Worm (Caenorhabditis elegans): Measurements from ENCODE around the gene ZC250.4.
A peak's percentile ranks its signal among the peaks of the same experiment; 100 is the strongest.

Gene ZC250.4

DNA sequence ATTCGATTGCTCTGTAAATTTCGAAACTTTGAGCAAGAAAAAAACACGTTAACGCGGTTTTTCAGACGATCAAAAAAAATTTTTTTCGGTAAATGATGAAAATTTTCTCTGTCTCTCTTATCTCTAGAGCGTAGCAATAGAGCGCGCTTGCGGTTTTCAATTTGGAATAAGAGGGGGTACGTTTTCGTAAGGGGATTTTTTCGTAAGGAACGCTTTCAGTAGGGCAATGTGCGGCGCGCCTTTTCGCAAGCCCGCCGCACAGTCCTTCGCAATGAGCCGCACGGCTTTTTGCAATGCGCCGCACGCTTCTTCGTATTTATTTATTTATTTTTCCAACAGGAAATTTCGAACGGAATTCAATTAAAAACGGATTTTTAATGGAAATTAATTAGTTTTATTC, 36.0 kb downstream of the ZC250.4 start, which contains the start of gene F44E7.4:
Gene F44E7.4 (minus strand): TSS at position 13 of the 400 bp plus-strand sequence.
- TF ChIP-seq pes-1 (GFP tag; IDR thresholded peaks at IDR 0.05) (peak; percentile 87), tbx-37 (GFP tag; conservative IDR thresholded peaks at IDR 0.05) (peak; percentile 73), sea-1 (GFP tag; conservative IDR thresholded peaks at IDR 0.05) (peak; percentile 84), flt-1 (GFP tag; IDR thresholded peaks at IDR 0.05) (peak; percentile 77), scrt-1 (GFP tag; IDR thresholded peaks at IDR 0.05) (peak; percentile 82), tbx-11 (GFP tag; IDR thresholded peaks at IDR 0.05) (peak; percentile 82)

DNA sequence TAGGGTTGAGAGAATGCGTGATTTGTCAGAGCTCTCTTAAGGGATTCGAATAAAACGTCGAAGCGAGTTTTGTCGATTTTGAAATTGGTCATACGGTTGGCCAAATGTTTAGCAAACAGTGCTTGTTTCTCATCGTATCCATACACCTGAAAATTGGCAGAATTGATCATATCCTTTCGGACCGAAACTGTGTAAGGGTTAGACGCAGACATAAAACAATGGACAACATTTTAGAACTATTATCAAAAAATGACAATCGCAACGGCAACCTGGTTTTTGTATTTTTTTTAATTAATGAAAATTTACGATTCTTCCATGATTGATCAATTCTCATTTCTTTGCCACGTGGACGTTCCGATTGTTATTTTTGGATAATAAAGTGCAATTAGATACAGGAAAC, 38.8 kb downstream of the ZC250.4 start:
- TF ChIP-seq pes-1 (GFP tag; IDR thresholded peaks at IDR 0.05) (no peak), tbx-37 (GFP tag; conservative IDR thresholded peaks at IDR 0.05) (no peak), hmbx-1 (tag; optimal IDR thresholded peaks at IDR 0.05) (no peak)

DNA sequence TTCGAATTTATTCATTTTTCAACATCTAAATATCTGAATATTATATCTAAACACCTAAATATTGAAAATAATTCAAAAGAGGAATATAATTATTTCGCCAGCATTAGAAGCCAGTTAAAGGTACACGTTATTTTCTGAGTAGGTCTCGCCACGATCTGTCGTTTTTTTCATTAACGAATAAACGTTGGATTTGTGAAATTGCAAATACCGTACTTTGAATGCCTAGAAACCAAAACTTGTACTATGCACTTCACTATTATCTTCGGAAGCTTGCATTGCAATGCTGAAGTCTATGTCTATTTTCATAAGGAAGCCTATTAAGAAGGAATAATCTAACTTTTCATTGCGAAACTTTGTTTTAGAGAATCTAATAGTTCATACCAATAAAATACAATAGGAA, 40.4 kb downstream of the ZC250.4 start:
- TF ChIP-seq ceh-13 (GFP tag; optimal IDR thresholded peaks at IDR 0.05) (no peak), tbx-11 (GFP tag; IDR thresholded peaks at IDR 0.05) (no peak), F13C5.2 (tag; optimal IDR thresholded peaks at IDR 0.05) (no peak)

- TF ChIP-seq aly-1 (tag; optimal IDR thresholded peaks at IDR 0.05) = no peak
- TF ChIP-seq flt-1 (GFP tag; IDR thresholded peaks at IDR 0.05) = no peak
- TF ChIP-seq sea-1 (GFP tag; conservative IDR thresholded peaks at IDR 0.05) = no peak
Observed at ce11 chrV:5771627-5772026, 41.3 kb downstream of the ZC250.4 start, which contains the start of gene F44E7.3. F44E7.3 (plus strand) TSS chrV:5771945.

ce11 chrV:5769999-5770398, 42.9 kb downstream of the ZC250.4 start:
- no peak for TF ChIP-seq pes-1 (GFP tag; IDR thresholded peaks at IDR 0.05)
- TF ChIP-seq hmbx-1 (tag; optimal IDR thresholded peaks at IDR 0.05) = no peak
- TF ChIP-seq B0310.2 (tag; optimal IDR thresholded peaks at IDR 0.05) = no peak
- no peak for TF ChIP-seq ceh-13 (GFP tag; optimal IDR thresholded peaks at IDR 0.05)
- no peak for TF ChIP-seq hmg-4 (GFP tag; optimal IDR thresholded peaks at IDR 0.05)
- no peak for TF ChIP-seq F13C5.2 (tag; optimal IDR thresholded peaks at IDR 0.05)
- no peak for TF ChIP-seq tbx-11 (GFP tag; IDR thresholded peaks at IDR 0.05)
- TF ChIP-seq ama-1 (optimal IDR thresholded peaks at IDR 0.05) = no peak
- no peak for TF ChIP-seq hnd-1 (tag; optimal IDR thresholded peaks at IDR 0.05)
- no peak for TF ChIP-seq flt-1 (GFP tag; IDR thresholded peaks at IDR 0.05)
- TF ChIP-seq tbx-37 (GFP tag; conservative IDR thresholded peaks at IDR 0.05) = no peak
- TF ChIP-seq tra-4 (tag; optimal IDR thresholded peaks at IDR 0.05) = no peak
- TF ChIP-seq scrt-1 (GFP tag; IDR thresholded peaks at IDR 0.05) = no peak
- TF ChIP-seq aly-1 (tag; optimal IDR thresholded peaks at IDR 0.05) = no peak
- no peak for TF ChIP-seq sea-1 (GFP tag; conservative IDR thresholded peaks at IDR 0.05)
- no peak for TF ChIP-seq ceh-36 (tag; optimal IDR thresholded peaks at IDR 0.05)
- TF ChIP-seq ets-7 (tag; optimal IDR thresholded peaks at IDR 0.05) = no peak

- TF ChIP-seq ets-7 (tag; optimal IDR thresholded peaks at IDR 0.05) (no peak), ama-1 (optimal IDR thresholded peaks at IDR 0.05) (no peak), pes-1 (GFP tag; IDR thresholded peaks at IDR 0.05) (no peak), ceh-36 (tag; optimal IDR thresholded peaks at IDR 0.05) (no peak), sea-1 (GFP tag; conservative IDR thresholded peaks at IDR 0.05) (no peak), aly-1 (tag; optimal IDR thresholded peaks at IDR 0.05) (no peak), flt-1 (GFP tag; IDR thresholded peaks at IDR 0.05) (no peak), hmg-4 (GFP tag; optimal IDR thresholded peaks at IDR 0.05) (no peak), tbx-11 (GFP tag; IDR thresholded peaks at IDR 0.05) (no peak), scrt-1 (GFP tag; IDR thresholded peaks at IDR 0.05) (no peak)
Observed at ce11 chrV:5769500-5769899, 43.4 kb downstream of the ZC250.4 start.

DNA sequence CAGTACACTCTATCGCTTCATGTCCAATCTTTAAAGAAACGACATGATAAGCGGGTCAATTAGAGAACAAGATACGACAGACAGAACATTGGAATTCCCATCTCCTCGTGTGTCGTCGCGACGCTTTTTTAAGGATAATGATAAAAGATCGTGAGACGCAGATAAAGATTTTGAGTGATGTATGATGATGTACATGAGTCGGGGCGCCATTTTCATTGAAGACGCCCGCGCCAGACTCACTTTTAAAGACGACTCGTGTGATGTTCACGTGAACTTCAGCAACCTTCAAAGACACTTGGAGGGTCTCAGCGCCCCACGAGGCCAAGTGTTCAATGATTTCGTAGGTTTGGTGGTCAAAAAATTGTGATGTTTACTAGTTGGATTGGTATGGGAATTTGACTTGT, 44.6 kb downstream of the ZC250.4 start:
- TF ChIP-seq B0310.2 (tag; optimal IDR thresholded peaks at IDR 0.05) = no peak
- no peak for TF ChIP-seq tra-4 (tag; optimal IDR thresholded peaks at IDR 0.05)

- TF ChIP-seq flt-1 (GFP tag; IDR thresholded peaks at IDR 0.05) (no peak), ceh-36 (tag; optimal IDR thresholded peaks at IDR 0.05) (no peak), sea-1 (GFP tag; conservative IDR thresholded peaks at IDR 0.05) (no peak), ama-1 (optimal IDR thresholded peaks at IDR 0.05) (no peak), ceh-13 (GFP tag; optimal IDR thresholded peaks at IDR 0.05) (no peak), hmbx-1 (tag; optimal IDR thresholded peaks at IDR 0.05) (no peak), aly-1 (tag; optimal IDR thresholded peaks at IDR 0.05) (no peak), pes-1 (GFP tag; IDR thresholded peaks at IDR 0.05) (no peak), tbx-11 (GFP tag; IDR thresholded peaks at IDR 0.05) (no peak), B0310.2 (tag; optimal IDR thresholded peaks at IDR 0.05) (no peak), hmg-4 (GFP tag; optimal IDR thresholded peaks at IDR 0.05) (no peak), F13C5.2 (tag; optimal IDR thresholded peaks at IDR 0.05) (no peak), scrt-1 (GFP tag; IDR thresholded peaks at IDR 0.05) (no peak)
Observed at ce11 chrV:5765081-5765480, 47.9 kb downstream of the ZC250.4 start, which contains the start of gene pgph-2. pgph-2 (plus strand) TSS chrV:5765127.

DNA sequence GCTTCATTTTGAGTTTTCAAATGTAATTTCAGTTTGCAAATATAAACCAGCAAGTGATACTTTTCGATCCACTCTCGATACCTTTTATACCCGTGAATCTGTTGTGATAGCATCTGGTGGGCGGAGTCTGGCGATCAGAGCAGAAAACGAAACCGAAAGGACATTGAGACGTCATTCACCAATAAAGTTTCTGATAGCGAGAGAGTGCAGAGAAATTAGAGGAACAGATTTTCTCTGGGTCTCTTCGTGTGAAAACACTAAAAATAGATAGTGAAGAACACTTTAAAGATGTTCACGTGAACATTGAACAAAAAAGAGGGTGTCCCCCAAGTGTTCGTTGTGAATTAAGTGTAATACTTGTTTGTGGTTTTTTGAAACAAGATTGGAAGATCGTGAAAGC, 49.1 kb downstream of the ZC250.4 start, which contains the start of gene pgph-3:
Gene pgph-3 (minus strand): TSS at position 60 of the 400 bp plus-strand sequence.
- TF ChIP-seq ama-1 (optimal IDR thresholded peaks at IDR 0.05) (no peak), ets-7 (tag; optimal IDR thresholded peaks at IDR 0.05) (no peak), tra-4 (tag; optimal IDR thresholded peaks at IDR 0.05) (no peak), scrt-1 (GFP tag; IDR thresholded peaks at IDR 0.05) (no peak), F13C5.2 (tag; optimal IDR thresholded peaks at IDR 0.05) (no peak), tbx-37 (GFP tag; conservative IDR thresholded peaks at IDR 0.05) (no peak), tbx-11 (GFP tag; IDR thresholded peaks at IDR 0.05) (no peak), hnd-1 (tag; optimal IDR thresholded peaks at IDR 0.05) (no peak), B0310.2 (tag; optimal IDR thresholded peaks at IDR 0.05) (no peak)
